Worm (Caenorhabditis elegans) whole organism, early embryonic: Measurements from ENCODE around the gene F45E12.6.

Source experiments
- ama-1 ChIP-seq: fragments of 150-350 bp; optimal IDR thresholded peaks from 2 replicates; lab custom pipeline; 2014
- flt-1 ChIP-seq: fragments of 200-800 bp; sonication (Bioruptor generic); IDR thresholded peaks from 2 replicates; pipeline ENCODE4 v1.3.6; 2022; ENCODE audit warnings: missing genetic modification characterization, missing compliant biosample characterization
- hmg-4 ChIP-seq: fragments of 200-800 bp; sonication (Bioruptor generic); optimal IDR thresholded peaks from 2 replicates; lab custom pipeline; 2018; ENCODE audit warnings: mild to moderate bottlenecking, missing genetic modification characterization, missing compliant biosample characterization

DNA sequence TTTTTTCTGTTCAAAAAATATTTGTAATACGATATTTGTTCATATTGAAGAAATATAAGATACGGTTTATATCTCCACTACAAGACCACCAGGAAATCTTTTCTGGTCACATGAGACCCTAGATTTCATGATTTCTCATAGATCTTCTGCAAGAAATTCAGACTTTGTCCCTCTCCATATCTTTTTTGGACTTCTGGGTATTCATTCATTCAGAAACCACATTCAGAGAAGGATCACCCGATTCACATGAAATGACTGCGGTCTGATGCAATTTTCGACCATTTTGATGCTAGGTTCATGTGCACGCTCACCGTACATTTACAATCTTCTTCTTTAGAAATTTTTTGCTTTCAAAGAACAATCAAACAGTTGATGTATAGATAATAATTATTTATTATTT, 34.2 kb downstream of the F45E12.6 start:
- no peak for TF ChIP-seq ama-1
- no peak for TF ChIP-seq hmg-4 (GFP tag; lab: Kevin White, UChicago)
- TF ChIP-seq flt-1 (GFP tag; lab: Robert Waterston, UW) = no peak
